Worm (Caenorhabditis elegans): ENCODE results near the gene F39F10.3.

F39F10.3 gene

ce11 chrX:16929560-16930332 lies 38.0 kb downstream of the F39F10.3 start (continued):
- TF ChIP-seq ztf-25 (GFP tag; IDR thresholded peaks at IDR 0.05): no peak
- no peak for TF ChIP-seq ceh-58 (GFP tag; IDR thresholded peaks at IDR 0.05)
- TF ChIP-seq ama-1 (optimal IDR thresholded peaks at IDR 0.05): peak; percentile 99
- TF ChIP-seq ama-1 (GFP tag; optimal IDR thresholded peaks at IDR 0.05): peak in 1 of 2 experiments; percentile 82
- TF ChIP-seq hmg-1.2 (GFP tag; IDR thresholded peaks at IDR 0.05): peak; percentile 88
- TF ChIP-seq lin-40 (tag; optimal IDR thresholded peaks at IDR 0.05): peak; percentile 98
- TF ChIP-seq B0035.1 (tag; optimal IDR thresholded peaks at IDR 0.05): peak; percentile 87
- peak; percentile 99 for TF ChIP-seq chd-7 (tag; optimal IDR thresholded peaks at IDR 0.05)
- 0 out of 2 replicates have a peak, but pooled peaks have one; percentile 26 for TF ChIP-seq attf-3 (GFP tag; conservative IDR thresholded peaks at IDR 0.05)
- TF ChIP-seq hsf-1 (GFP tag; IDR thresholded peaks at IDR 0.05): peak; percentile 99
- no peak for TF ChIP-seq attf-6 (GFP tag; IDR thresholded peaks at IDR 0.05)
- TF ChIP-seq dpff-1 (tag; optimal IDR thresholded peaks at IDR 0.05): peak; percentile 68
- TF ChIP-seq repo-1 (tag; optimal IDR thresholded peaks at IDR 0.05): peak; percentile 78
- TF ChIP-seq egl-18 (GFP tag; IDR thresholded peaks at IDR 0.05): no peak; the same call in 1 of the 2 replicates
- no peak for TF ChIP-seq lsy-27 (tag; optimal IDR thresholded peaks at IDR 0.05; ENCODE audit: borderline replicate concordance, insufficient read depth)
- TF ChIP-seq hrde-1 (tag; optimal IDR thresholded peaks at IDR 0.05; ENCODE audit: borderline replicate concordance): no peak
- peak; percentile 28 for TF ChIP-seq B0261.1 (tag; optimal IDR thresholded peaks at IDR 0.05)
- TF ChIP-seq egl-44 (GFP tag; IDR thresholded peaks at IDR 0.05): peak; percentile 87; the same call in 1 of the 2 replicates
- peak; percentile 93 for TF ChIP-seq B0336.3 (GFP tag; IDR thresholded peaks at IDR 0.05)
- TF ChIP-seq F33H1.4 (GFP tag; IDR thresholded peaks at IDR 0.05): peak; percentile 41; the same call in 1 of the 2 replicates
- TF ChIP-seq Y53G8AR.9 (GFP tag; conservative IDR thresholded peaks at IDR 0.05): peak; percentile 76
- 0 out of 2 replicates have a peak, but pooled peaks have one; percentile 3 for TF ChIP-seq cebp-2 (GFP tag; IDR thresholded peaks at IDR 0.05)
- TF ChIP-seq ccch-3 (GFP tag; optimal IDR thresholded peaks at IDR 0.05): no peak
- TF ChIP-seq nhr-27 (tag; optimal IDR thresholded peaks at IDR 0.05): peak; percentile 66
- TF ChIP-seq zfh-2 (GFP tag; conservative IDR thresholded peaks at IDR 0.05): peak; percentile 98
- peak; percentile 87 for TF ChIP-seq attf-5 (GFP tag; optimal IDR thresholded peaks at IDR 0.05)
- no peak for TF ChIP-seq ztf-28 (GFP tag; IDR thresholded peaks at IDR 0.05)
- no peak for TF ChIP-seq ceh-100 (GFP tag; IDR thresholded peaks at IDR 0.05)
- peak; percentile 93 for TF ChIP-seq tlf-1 (GFP tag; optimal IDR thresholded peaks at IDR 0.05)
- peak; percentile 89 for TF ChIP-seq Y95B8A.8 (GFP tag; IDR thresholded peaks at IDR 0.05)
- TF ChIP-seq dox-1 (GFP tag; IDR thresholded peaks at IDR 0.05): peak; percentile 83
- no peak; the same call in none of the 2 replicates for TF ChIP-seq lin-26 (GFP tag; IDR thresholded peaks at IDR 0.05)
- no peak for TF ChIP-seq snpc-1.1 (tag; optimal IDR thresholded peaks at IDR 0.05; ENCODE audit: insufficient read depth)
- no peak for TF ChIP-seq sptf-2 (GFP tag; optimal IDR thresholded peaks at IDR 0.05)
- TF ChIP-seq cebp-1 (GFP tag; IDR thresholded peaks at IDR 0.05): peak; percentile 100
- TF ChIP-seq cebp-1 (tag; optimal IDR thresholded peaks at IDR 0.05): peak; percentile 100
- TF ChIP-seq aptf-3 (GFP tag; IDR thresholded peaks at IDR 0.05): peak; percentile 47; the same call in 1 of the 2 replicates
- no peak for TF ChIP-seq ceh-91 (GFP tag; IDR thresholded peaks at IDR 0.05)
- TF ChIP-seq F39B2.1 (GFP tag; IDR thresholded peaks at IDR 0.05): no peak
- TF ChIP-seq F57C9.4 (tag; optimal IDR thresholded peaks at IDR 0.05): no peak
- TF ChIP-seq somi-1 (GFP tag; optimal IDR thresholded peaks at IDR 0.05): peak; percentile 95
- TF ChIP-seq T07F8.4 (tag; optimal IDR thresholded peaks at IDR 0.05): peak; percentile 57
- TF ChIP-seq hlh-26 (GFP tag; conservative IDR thresholded peaks at IDR 0.05): no peak
- TF ChIP-seq tbx-9 (tag; optimal IDR thresholded peaks at IDR 0.05; ENCODE audit: borderline replicate concordance): no peak
- TF ChIP-seq lir-1 (GFP tag; conservative IDR thresholded peaks at IDR 0.05): peak; percentile 79
- peak; percentile 97 for TF ChIP-seq atf-7 (tag; optimal IDR thresholded peaks at IDR 0.05)
- peak; percentile 83 for TF ChIP-seq ztf-3 (GFP tag; optimal IDR thresholded peaks at IDR 0.05)

Measured in whole organism, young adult.